Fruit fly (Drosophila melanogaster) whole organism, embryonic: Measurements from ENCODE around the gene mh.

ENCODE experiments used
- Antp ChIP-seq: fragments of 200-800 bp; sonication (Bioruptor generic); optimal IDR thresholded peaks from 3 replicates; lab custom pipeline; 2016; ENCODE audit warnings: missing biosample characterization, missing genetic modification characterization
- Blimp-1 ChIP-seq: fragments of 200-800 bp; sonication (Bioruptor generic); optimal IDR thresholded peaks from 3 replicates; lab custom pipeline; 2018; ENCODE audit warnings: missing biosample characterization, missing genetic modification characterization, mild to moderate bottlenecking, moderate library complexity, missing genetic modification reagents
- CG11456 ChIP-seq: fragments of 200-800 bp; sonication (Bioruptor generic); IDR thresholded peaks from 3 replicates; pipeline ENCODE4 v1.3.6; 2022; ENCODE audit warnings: missing biosample characterization, missing genetic modification characterization
- CG11695 ChIP-seq: fragments of 200-800 bp; sonication (Bioruptor generic); IDR thresholded peaks from 3 replicates; pipeline ENCODE4 v1.3.6; 2022; ENCODE audit warnings: missing biosample characterization, missing genetic modification characterization
- CG11723 ChIP-seq: fragments of 200-800 bp; sonication (Bioruptor generic); optimal IDR thresholded peaks from 2 replicates; lab custom pipeline; 2017; ENCODE audit warnings: missing biosample characterization, mild to moderate bottlenecking, missing genetic modification characterization
- CG12236 ChIP-seq: fragments of 200-800 bp; sonication (Bioruptor generic); optimal IDR thresholded peaks from 2 replicates; lab custom pipeline; 2016; ENCODE audit warnings: missing biosample characterization, missing genetic modification characterization
- CG13123 ChIP-seq: fragments of 200-800 bp; sonication (Bioruptor generic); optimal IDR thresholded peaks from 2 replicates; lab custom pipeline; 2016; ENCODE audit warnings: missing biosample characterization, missing genetic modification characterization
- CG13894 ChIP-seq: fragments of 200-800 bp; sonication (Bioruptor generic); optimal IDR thresholded peaks from 3 replicates; lab custom pipeline; 2018; ENCODE audit warnings: missing biosample characterization, mild to moderate bottlenecking, missing genetic modification characterization, moderate library complexity
- CG18011 ChIP-seq: fragments of 200-800 bp; sonication (Bioruptor generic); optimal IDR thresholded peaks from 2 replicates; lab custom pipeline; 2017; ENCODE audit warnings: missing biosample characterization, missing genetic modification characterization, mild to moderate bottlenecking, moderate library complexity, missing genotype
- CG18619 ChIP-seq: fragments of 200-800 bp; sonication (Bioruptor generic); optimal IDR thresholded peaks from 3 replicates; lab custom pipeline; 2017; ENCODE audit warnings: missing biosample characterization, mild to moderate bottlenecking, missing genetic modification characterization
- CG2116 ChIP-seq: fragments of 200-800 bp; sonication (Bioruptor generic); optimal IDR thresholded peaks from 3 replicates; lab custom pipeline; 2018; ENCODE audit warnings: missing biosample characterization, mild to moderate bottlenecking, missing genetic modification characterization
- CG30431 ChIP-seq: fragments of 200-800 bp; sonication (Bioruptor generic); optimal IDR thresholded peaks from 2 replicates; lab custom pipeline; 2017; ENCODE audit warnings: missing biosample characterization, missing genetic modification characterization
- CG32532 ChIP-seq: fragments of 200-800 bp; sonication (Bioruptor generic); IDR thresholded peaks from 2 replicates; pipeline ENCODE4 v1.3.6; 2022; ENCODE audit warnings: missing biosample characterization, missing genetic modification characterization
- CG4328 ChIP-seq: fragments of 200-800 bp; sonication (Bioruptor generic); optimal IDR thresholded peaks from 3 replicates; lab custom pipeline; 2017; ENCODE audit warnings: missing biosample characterization, missing genetic modification reagents, missing genetic modification characterization
- CG6272 ChIP-seq: fragments of 200-800 bp; sonication (Bioruptor generic); IDR thresholded peaks from 2 replicates; pipeline ENCODE4 v1.3.6; 2022; ENCODE audit warnings: missing biosample characterization, missing genetic modification characterization
- CG8359 ChIP-seq: fragments of 200-800 bp; sonication (Bioruptor generic); optimal IDR thresholded peaks from 2 replicates; lab custom pipeline; 2017; ENCODE audit warnings: missing biosample characterization, mild to moderate bottlenecking, missing genetic modification characterization, borderline replicate concordance
- CG9215 ChIP-seq: fragments of 200-800 bp; sonication (Bioruptor generic); IDR thresholded peaks from 2 replicates; pipeline ENCODE4 v1.3.6; 2022; ENCODE audit warnings: missing biosample characterization, missing genetic modification characterization
- Dref ChIP-seq: fragments of 200-800 bp; sonication (Bioruptor generic); IDR thresholded peaks from 2 replicates; pipeline ENCODE4 v1.3.6; 2022; ENCODE audit warnings: missing biosample characterization, missing genetic modification characterization
- Eip74EF ChIP-seq, 2 experiments: fragments of 200-800 bp in 1 of 2; fragments of >200 bp in 1 of 2; sonication (Bioruptor generic) in 1 of 2; optimal IDR thresholded peaks; 2 replicates each; lab custom pipeline; 2017 to 2019; ENCODE audit warnings: missing biosample characterization in 2 of 2, missing genetic modification characterization in 2 of 2, mild to moderate bottlenecking in 1 of 2, moderate library complexity in 1 of 2
- GATAe ChIP-seq: fragments of 200-800 bp; sonication (Bioruptor generic); conservative IDR thresholded peaks from 2 replicates; pipeline ENCODE4 v1.3.6; 2022; ENCODE audit warnings: missing biosample characterization, missing genetic modification characterization
- HLH4C ChIP-seq: fragments of 200-800 bp; sonication (Bioruptor generic); IDR thresholded peaks from 3 replicates; pipeline ENCODE4 v1.3.6; 2022; ENCODE audit warnings: missing biosample characterization, missing genetic modification characterization; ENCODE audit not compliant: partially characterized antibody
- MBD-R2 ChIP-seq: fragments of 200-800 bp; sonication (Bioruptor generic); IDR thresholded peaks from 2 replicates; pipeline ENCODE4 v1.3.6; 2022; ENCODE audit warnings: missing biosample characterization, missing genetic modification characterization
- MESR4 ChIP-seq: fragments of 200-800 bp; sonication (Bioruptor generic); optimal IDR thresholded peaks from 2 replicates; lab custom pipeline; 2018; ENCODE audit warnings: missing biosample characterization, mild to moderate bottlenecking, missing genetic modification characterization, moderate library complexity
- Med ChIP-seq: fragments of 200-800 bp; sonication (Bioruptor generic); peaks from one replicate; lab custom pipeline; 2016; ENCODE audit warnings: missing biosample characterization, missing genetic modification characterization, mild to moderate bottlenecking, inconsistent platforms, moderate library complexity
- Nf-YB ChIP-seq: fragments of 200-800 bp; sonication (Bioruptor generic); optimal IDR thresholded peaks from 3 replicates; lab custom pipeline; 2019; ENCODE audit warnings: missing biosample characterization, mild to moderate bottlenecking, missing genetic modification characterization, moderate library complexity
- Rfx ChIP-seq: fragments of 200-800 bp; sonication (Bioruptor generic); IDR thresholded peaks from 2 replicates; pipeline ENCODE4 v1.3.6; 2022; ENCODE audit warnings: missing biosample characterization, missing genetic modification characterization
- Scr ChIP-seq: fragments of 200-800 bp; sonication (Bioruptor generic); IDR thresholded peaks from 2 replicates; pipeline ENCODE4 v1.3.6; 2022; ENCODE audit warnings: missing biosample characterization, missing genetic modification characterization; ENCODE audit not compliant: partially characterized antibody
- Sox102F ChIP-seq: fragments of 200-800 bp; sonication (Bioruptor generic); optimal IDR thresholded peaks from 2 replicates; lab custom pipeline; 2018; ENCODE audit warnings: missing biosample characterization, mild to moderate bottlenecking, missing genetic modification characterization, moderate library complexity
- aop ChIP-seq: fragments of 200-800 bp; sonication (Bioruptor generic); IDR thresholded peaks from 2 replicates; pipeline ENCODE4 v1.3.6; 2022; ENCODE audit warnings: missing biosample characterization, missing genetic modification characterization
- caup ChIP-seq: fragments of 200-800 bp; sonication (Bioruptor generic); optimal IDR thresholded peaks from 3 replicates; lab custom pipeline; 2017; ENCODE audit warnings: missing biosample characterization, mild to moderate bottlenecking, missing genetic modification characterization, moderate library complexity; ENCODE audit not compliant: severe bottlenecking
- crol ChIP-seq: fragments of 200-800 bp; sonication (Bioruptor generic); IDR thresholded peaks from 2 replicates; pipeline ENCODE4 v1.3.6; 2022; ENCODE audit warnings: missing biosample characterization, missing genetic modification characterization
- crp ChIP-seq, 2 experiments: fragments of 200-800 bp; sonication (Bioruptor generic); optimal IDR thresholded peaks; 2 replicates in 1 of 2; 3 replicates in 1 of 2; lab custom pipeline; 2017; ENCODE audit warnings: missing biosample characterization in 2 of 2, missing genetic modification characterization in 2 of 2, mild to moderate bottlenecking in 1 of 2, moderate library complexity in 1 of 2
- exex ChIP-seq: fragments of 200-800 bp; sonication (Bioruptor generic); optimal IDR thresholded peaks from 4 replicates; lab custom pipeline; 2018; ENCODE audit warnings: missing biosample characterization, mild to moderate bottlenecking, missing genetic modification characterization, moderate library complexity
- fru ChIP-seq: fragments of >200 bp; optimal IDR thresholded peaks from 2 replicates; lab custom pipeline; 2017
- gce ChIP-seq: fragments of 200-800 bp; sonication (Bioruptor generic); IDR thresholded peaks from 3 replicates; pipeline ENCODE4 v1.3.6; 2022; ENCODE audit warnings: missing biosample characterization, missing genetic modification characterization
- grau ChIP-seq: fragments of 200-800 bp; optimal IDR thresholded peaks from 3 replicates; lab custom pipeline; 2019; ENCODE audit warnings: missing biosample characterization, mild to moderate bottlenecking, missing genetic modification characterization, moderate library complexity
- gro ChIP-seq: fragments of 200-800 bp; sonication (Bioruptor generic); optimal IDR thresholded peaks from 2 replicates; lab custom pipeline; 2016; ENCODE audit warnings: missing biosample characterization, missing genetic modification characterization
- insv ChIP-seq, 2 experiments: fragments of 200-800 bp; sonication (Bioruptor generic); optimal IDR thresholded peaks; 3 replicates each; lab custom pipeline; 2016 to 2018; ENCODE audit warnings: missing biosample characterization in 2 of 2, missing genetic modification characterization in 2 of 2
- psq ChIP-seq: fragments of 200-800 bp; sonication (Bioruptor generic); optimal IDR thresholded peaks from 2 replicates; lab custom pipeline; 2017; ENCODE audit warnings: missing biosample characterization, missing genetic modification characterization
- pum ChIP-seq: fragments of 200-800 bp; sonication (Bioruptor generic); optimal IDR thresholded peaks from 2 replicates; lab custom pipeline; 2016; ENCODE audit warnings: missing biosample characterization, missing genetic modification characterization
- pzg ChIP-seq: fragments of 200-800 bp; sonication (Bioruptor generic); optimal IDR thresholded peaks from 3 replicates; lab custom pipeline; 2018; ENCODE audit warnings: missing biosample characterization, mild to moderate bottlenecking, missing genetic modification characterization, moderate library complexity
- shn ChIP-seq: fragments of 200-800 bp; sonication (Bioruptor generic); optimal IDR thresholded peaks from 3 replicates; lab custom pipeline; 2016; ENCODE audit warnings: missing biosample characterization, missing genetic modification characterization
- sqz ChIP-seq: fragments of 200-800 bp; sonication (Bioruptor generic); optimal IDR thresholded peaks from 3 replicates; lab custom pipeline; 2018; ENCODE audit warnings: missing biosample characterization, mild to moderate bottlenecking, missing genetic modification characterization
- tgo ChIP-seq: fragments of 200-800 bp; sonication (Bioruptor generic); IDR thresholded peaks from 3 replicates; pipeline ENCODE4 v1.3.6; 2022; ENCODE audit warnings: missing biosample characterization, missing genetic modification characterization
- tll ChIP-seq, 2 experiments: fragments of 200-800 bp in 1 of 2; fragments of >200 bp in 1 of 2; sonication (Bioruptor generic) in 1 of 2; optimal IDR thresholded peaks; 2 replicates each; lab custom pipeline; 2017 to 2019; ENCODE audit warnings: missing biosample characterization in 2 of 2, missing genetic modification characterization in 2 of 2, mild to moderate bottlenecking in 1 of 2, moderate library complexity in 1 of 2
- zen ChIP-seq: fragments of 200-800 bp; sonication (Bioruptor generic); optimal IDR thresholded peaks from 3 replicates; lab custom pipeline; 2018; ENCODE audit warnings: missing biosample characterization, mild to moderate bottlenecking, missing genetic modification characterization, moderate library complexity

The mh gene

dm6 chrX:15471904-15472303, 3.3 kb downstream of the mh start, which contains the start of the genes Grip128 and Alg14 (continued):
- TF ChIP-seq CG2116 (GFP tag; lab: Kevin White, UChicago) (peak; percentile 38), CG9215 (GFP tag; lab: Robert Waterston, UW) (no peak), CG13894 (no peak), CG13123 (GFP tag; lab: Kevin White, UChicago) (no peak), crp (GFP tag; optimal IDR thresholded peaks at IDR 0.05; lab: Kevin White, UChicago) (peak in 1 of 2 experiments; percentile 83), Nf-YB (GFP tag; lab: Kevin White, UChicago) (no peak), CG18619 (GFP tag; lab: Kevin White, UChicago) (no peak), CG6272 (GFP tag; lab: Robert Waterston, UW) (no peak), CG11695 (no peak), HLH4C (GFP tag; lab: Robert Waterston, UW) (peak; percentile 66), crol (GFP tag; lab: Robert Waterston, UW) (no peak), Antp (no peak), grau (tag; lab: Kevin White, UChicago) (no peak), CG30431 (no peak), CG32532 (GFP tag; lab: Robert Waterston, UW) (no peak), aop (GFP tag; lab: Robert Waterston, UW) (no peak), Eip74EF (GFP tag; optimal IDR thresholded peaks at IDR 0.05; lab: Kevin White, UChicago) (no peak), CG12236 (GFP tag; lab: Kevin White, UChicago) (no peak), tgo (GFP tag; lab: Robert Waterston, UW) (no peak), psq (no peak), Scr (GFP tag; lab: Robert Waterston, UW) (peak; percentile 58), CG11456 (no peak)

DNA sequence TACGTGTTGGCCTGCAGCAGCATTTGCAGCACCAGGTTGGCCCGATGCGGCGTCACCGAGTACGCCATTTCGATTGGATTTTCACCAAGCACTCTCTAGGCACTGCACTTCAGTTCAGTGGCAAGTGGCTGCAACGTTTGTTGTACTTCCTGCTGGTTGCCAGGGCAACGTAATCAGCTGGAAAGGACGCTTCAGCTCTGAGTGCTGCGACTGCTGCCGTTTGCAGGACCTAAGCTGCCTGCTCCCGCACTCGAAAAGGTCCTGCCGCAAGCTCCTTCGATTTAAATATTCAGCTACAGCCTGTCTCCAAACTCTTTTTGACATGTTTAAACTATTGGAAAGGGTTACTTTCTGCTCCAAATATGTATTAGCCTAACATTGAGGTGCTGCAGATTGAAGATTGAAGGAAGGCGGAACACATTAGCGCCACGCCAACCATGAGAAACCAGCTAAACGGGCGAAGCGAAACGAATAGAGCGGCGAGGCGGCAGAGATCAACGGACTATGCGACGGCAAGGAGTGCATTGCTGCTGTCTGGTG, 7.7 kb downstream of the mh start, which contains the start of the genes CG15642 and CG15641:
Gene CG15642 (minus strand): TSS at position 356 of the 540 bp plus-strand sequence.
Gene CG15641 (plus strand): TSS at position 490 of the 540 bp plus-strand sequence.
- TF ChIP-seq CG8359 (GFP tag; lab: Kevin White, UChicago), result no peak
- peak; percentile 46 for TF ChIP-seq Dref
- peak; percentile 4 for TF ChIP-seq Med (GFP tag; lab: Kevin White, UChicago)
- TF ChIP-seq CG18011 (GFP tag; lab: Kevin White, UChicago), result peak; percentile 95
- no peak for TF ChIP-seq CG18619 (GFP tag; lab: Kevin White, UChicago)
- peak; percentile 69 for TF ChIP-seq Rfx (GFP tag; lab: Robert Waterston, UW)
- no peak for TF ChIP-seq gro (GFP tag; lab: Kevin White, UChicago)
- peak in 1 of 2 experiments; percentile 24 for TF ChIP-seq insv (GFP tag; optimal IDR thresholded peaks at IDR 0.05; lab: Kevin White, UChicago)
- TF ChIP-seq crp (GFP tag; optimal IDR thresholded peaks at IDR 0.05; lab: Kevin White, UChicago), result peak in 1 of 2 experiments; percentile 68
- TF ChIP-seq pzg (GFP tag; lab: Kevin White, UChicago), result peak; percentile 14
- no peak for TF ChIP-seq CG9215 (GFP tag; lab: Robert Waterston, UW)
- TF ChIP-seq gce (GFP tag; lab: Robert Waterston, UW), result no peak
- TF ChIP-seq tll (GFP tag; optimal IDR thresholded peaks at IDR 0.05; lab: Kevin White, UChicago), result no peak
- 0 out of 2 replicates have a peak, but pooled peaks have one; percentile 28 for TF ChIP-seq MBD-R2 (GFP tag; lab: Robert Waterston, UW)

- TF ChIP-seq sqz (GFP tag; lab: Kevin White, UChicago), result no peak
- no peak for TF ChIP-seq zen (tag; lab: Kevin White, UChicago)
- TF ChIP-seq Sox102F (GFP tag; lab: Kevin White, UChicago), result no peak
- no peak for TF ChIP-seq shn (GFP tag; lab: Kevin White, UChicago)
- peak; percentile 51; the same call in 1 of the 2 replicates for TF ChIP-seq GATAe (GFP tag; lab: Robert Waterston, UW)
- no peak for TF ChIP-seq caup
- no peak for TF ChIP-seq MESR4 (GFP tag; lab: Kevin White, UChicago)
- no peak for TF ChIP-seq CG12236 (GFP tag; lab: Kevin White, UChicago)
- peak; percentile 42 for TF ChIP-seq CG13894
- no peak for TF ChIP-seq Blimp-1 (GFP tag; lab: Kevin White, UChicago)
- no peak for TF ChIP-seq fru (lab: Kevin White, UChicago)
- TF ChIP-seq exex (tag; lab: Kevin White, UChicago), result peak; percentile 44
- TF ChIP-seq CG4328 (GFP tag; lab: Kevin White, UChicago), result no peak
- TF ChIP-seq CG30431, result no peak
- TF ChIP-seq CG11723, result no peak
- no peak for TF ChIP-seq pum (GFP tag; lab: Kevin White, UChicago)
Observed at dm6 chrX:15465410-15465809, 9.8 kb downstream of the mh start.
